Fruit fly (Drosophila melanogaster) whole organism, embryonic: ENCODE data around the gene CG31495.

ENCODE experiments used
- B-H2 ChIP-seq: fragments of 200-800 bp; sonication (Bioruptor generic); optimal IDR thresholded peaks from 2 replicates; lab custom pipeline; 2018; ENCODE audit warnings: missing biosample characterization, mild to moderate bottlenecking, missing genetic modification characterization
- CG10431 ChIP-seq: fragments of 200-800 bp; sonication (Bioruptor generic); optimal IDR thresholded peaks from 3 replicates; lab custom pipeline; 2018; ENCODE audit warnings: missing biosample characterization, mild to moderate bottlenecking, missing genetic modification characterization
- CG10654 ChIP-seq: fragments of 200-800 bp; sonication (Bioruptor generic); optimal IDR thresholded peaks from 2 replicates; lab custom pipeline; 2016; ENCODE audit warnings: missing biosample characterization, missing genetic modification characterization
- CG11695 ChIP-seq: fragments of 200-800 bp; sonication (Bioruptor generic); IDR thresholded peaks from 3 replicates; pipeline ENCODE4 v1.3.6; 2022; ENCODE audit warnings: missing biosample characterization, missing genetic modification characterization
- CG1233 ChIP-seq: fragments of 200-800 bp; sonication (Bioruptor generic); optimal IDR thresholded peaks from 4 replicates; lab custom pipeline; 2018; ENCODE audit warnings: missing biosample characterization, mild to moderate bottlenecking, missing genetic modification characterization
- CG13424 ChIP-seq: fragments of 200-800 bp; sonication (Bioruptor generic); optimal IDR thresholded peaks from 2 replicates; lab custom pipeline; 2019; ENCODE audit warnings: missing biosample characterization, mild to moderate bottlenecking, missing genetic modification characterization, moderate library complexity
- CG14710 ChIP-seq: fragments of 200-800 bp; sonication (Bioruptor generic); optimal IDR thresholded peaks from 3 replicates; lab custom pipeline; 2019; ENCODE audit warnings: missing biosample characterization, mild to moderate bottlenecking, missing genetic modification characterization, moderate library complexity
- CG15514 ChIP-seq: fragments of 200-800 bp; sonication (Bioruptor generic); optimal IDR thresholded peaks from 3 replicates; lab custom pipeline; 2017; ENCODE audit warnings: missing biosample characterization, missing genetic modification characterization, mild to moderate bottlenecking, moderate library complexity, missing genetic modification reagents
- CG15601 ChIP-seq: fragments of 200-800 bp; sonication (Bioruptor generic); optimal IDR thresholded peaks from 3 replicates; lab custom pipeline; 2019; ENCODE audit warnings: missing biosample characterization, mild to moderate bottlenecking, missing genetic modification characterization, moderate library complexity
- CG18764 ChIP-seq: fragments of 200-800 bp; sonication (Bioruptor generic); optimal IDR thresholded peaks from 3 replicates; lab custom pipeline; 2016; ENCODE audit warnings: missing biosample characterization, missing genetic modification characterization
- CG30431 ChIP-seq: fragments of 200-800 bp; sonication (Bioruptor generic); optimal IDR thresholded peaks from 2 replicates; lab custom pipeline; 2017; ENCODE audit warnings: missing biosample characterization, missing genetic modification characterization
- CG32767 ChIP-seq: fragments of 200-800 bp; sonication (Bioruptor generic); IDR thresholded peaks from 2 replicates; pipeline ENCODE4 v1.3.6; 2022; ENCODE audit warnings: missing biosample characterization, missing genetic modification characterization
- CG6254 ChIP-seq: fragments of 200-800 bp; sonication (Bioruptor generic); optimal IDR thresholded peaks from 3 replicates; lab custom pipeline; 2017; ENCODE audit warnings: mild to moderate bottlenecking, missing biosample characterization, missing genetic modification reagents, missing genetic modification characterization
- CG6683 ChIP-seq: fragments of 200-800 bp; sonication (Bioruptor generic); optimal IDR thresholded peaks from 2 replicates; lab custom pipeline; 2017; ENCODE audit warnings: missing biosample characterization, mild to moderate bottlenecking, missing genetic modification characterization, missing genetic modification reagents
- CG7357 ChIP-seq: fragments of 200-800 bp; sonication (Bioruptor generic); IDR thresholded peaks from 3 replicates; pipeline ENCODE4 v1.3.6; 2022; ENCODE audit warnings: missing biosample characterization, missing genetic modification characterization
- CG7963 ChIP-seq: fragments of 200-800 bp; sonication (Bioruptor generic); IDR thresholded peaks from 3 replicates; pipeline ENCODE4 v1.3.6; 2022; ENCODE audit warnings: missing biosample characterization, missing genetic modification characterization; ENCODE audit not compliant: partially characterized antibody
- CG8765 ChIP-seq: fragments of 200-800 bp; sonication (Bioruptor generic); IDR thresholded peaks from 2 replicates; pipeline ENCODE4 v1.3.6; 2022; ENCODE audit warnings: missing biosample characterization, missing genetic modification characterization
- CkIIα-i1 ChIP-seq: fragments of 200-800 bp; sonication (Bioruptor generic); IDR thresholded peaks from 2 replicates; pipeline ENCODE4 v1.3.6; 2022; ENCODE audit warnings: missing biosample characterization, missing genetic modification characterization
- Eip74EF ChIP-seq, 2 experiments: fragments of 200-800 bp in 1 of 2; fragments of >200 bp in 1 of 2; sonication (Bioruptor generic) in 1 of 2; optimal IDR thresholded peaks; 2 replicates each; lab custom pipeline; 2017 to 2019; ENCODE audit warnings: missing biosample characterization in 2 of 2, missing genetic modification characterization in 2 of 2, mild to moderate bottlenecking in 1 of 2, moderate library complexity in 1 of 2
- Fer3 ChIP-seq: fragments of 200-800 bp; sonication (Bioruptor generic); optimal IDR thresholded peaks from 2 replicates; lab custom pipeline; 2018; ENCODE audit warnings: missing biosample characterization, mild to moderate bottlenecking, missing genetic modification characterization, moderate library complexity
- HLH4C ChIP-seq: fragments of 200-800 bp; sonication (Bioruptor generic); IDR thresholded peaks from 3 replicates; pipeline ENCODE4 v1.3.6; 2022; ENCODE audit warnings: missing biosample characterization, missing genetic modification characterization; ENCODE audit not compliant: partially characterized antibody
- Hand ChIP-seq: fragments of 200-800 bp; sonication (Bioruptor generic); optimal IDR thresholded peaks from 2 replicates; lab custom pipeline; 2017; ENCODE audit warnings: mild to moderate bottlenecking, missing biosample characterization, missing genetic modification reagents, missing genetic modification characterization
- Hey ChIP-seq: fragments of 200-800 bp; sonication (Bioruptor generic); optimal IDR thresholded peaks from 3 replicates; lab custom pipeline; 2018; ENCODE audit warnings: missing biosample characterization, mild to moderate bottlenecking, missing genetic modification characterization
- HmgZ ChIP-seq: fragments of 200-800 bp; sonication (Bioruptor generic); optimal IDR thresholded peaks from 2 replicates; lab custom pipeline; 2018; ENCODE audit warnings: missing biosample characterization, mild to moderate bottlenecking, missing genetic modification characterization
- MTF-1 ChIP-seq: fragments of 200-800 bp; sonication (Bioruptor generic); optimal IDR thresholded peaks from 2 replicates; lab custom pipeline; 2018; ENCODE audit warnings: missing biosample characterization, mild to moderate bottlenecking, missing genetic modification characterization, borderline replicate concordance
- Myb ChIP-seq: fragments of 200-800 bp; sonication (Bioruptor generic); optimal IDR thresholded peaks from 2 replicates; lab custom pipeline; 2016; ENCODE audit warnings: missing biosample characterization, missing genetic modification characterization
- Spps ChIP-seq: fragments of 200-800 bp; sonication (Bioruptor generic); optimal IDR thresholded peaks from 2 replicates; lab custom pipeline; 2018; ENCODE audit warnings: missing biosample characterization, mild to moderate bottlenecking, missing genetic modification characterization
- Tbp ChIP-seq: fragments of >200 bp; optimal IDR thresholded peaks from 2 replicates; lab custom pipeline; 2018; ENCODE audit warnings: missing biosample characterization, missing genetic modification characterization
- Xbp1 ChIP-seq: fragments of 200-800 bp; sonication (Bioruptor generic); optimal IDR thresholded peaks from 3 replicates; lab custom pipeline; 2016; ENCODE audit warnings: missing biosample characterization, mild to moderate bottlenecking, missing genetic modification characterization
- Xrp1 ChIP-seq: fragments of 200-800 bp; sonication (Bioruptor generic); IDR thresholded peaks from 2 replicates; pipeline ENCODE4 v1.3.6; 2022; ENCODE audit warnings: missing biosample characterization, missing genetic modification characterization
- ab ChIP-seq: fragments of 200-800 bp; sonication (Bioruptor generic); optimal IDR thresholded peaks from 2 replicates; lab custom pipeline; 2016; ENCODE audit warnings: missing biosample characterization, missing genetic modification characterization
- ap ChIP-seq: fragments of 200-800 bp; sonication (Bioruptor generic); IDR thresholded peaks from 2 replicates; pipeline ENCODE4 v1.3.6; 2022; ENCODE audit warnings: missing biosample characterization, missing genetic modification characterization
- bab2 ChIP-seq: fragments of 200-800 bp; sonication (Bioruptor generic); optimal IDR thresholded peaks from 2 replicates; lab custom pipeline; 2016; ENCODE audit warnings: missing biosample characterization, missing genetic modification characterization
- cg ChIP-seq: fragments of 200-800 bp; sonication (Bioruptor generic); optimal IDR thresholded peaks from 3 replicates; lab custom pipeline; 2019; ENCODE audit warnings: missing biosample characterization, mild to moderate bottlenecking, missing genetic modification characterization, moderate library complexity
- chn ChIP-seq: fragments of 200-800 bp; sonication (Bioruptor generic); optimal IDR thresholded peaks from 2 replicates; lab custom pipeline; 2016; ENCODE audit warnings: missing biosample characterization, missing genetic modification characterization
- dan ChIP-seq: fragments of 200-800 bp; sonication (Bioruptor generic); IDR thresholded peaks from 2 replicates; pipeline ENCODE4 v1.3.6; 2022; ENCODE audit warnings: missing biosample characterization, missing genetic modification characterization
- fd102C ChIP-seq: fragments of 200-800 bp; sonication (Bioruptor generic); optimal IDR thresholded peaks from 2 replicates; lab custom pipeline; 2018; ENCODE audit warnings: missing biosample characterization, mild to moderate bottlenecking, missing genetic modification characterization, moderate library complexity
- fru ChIP-seq: fragments of >200 bp; optimal IDR thresholded peaks from 2 replicates; lab custom pipeline; 2017
- ftz-f1 ChIP-seq: fragments of 200-800 bp; sonication (Bioruptor generic); optimal IDR thresholded peaks from 2 replicates; lab custom pipeline; 2016; ENCODE audit warnings: missing biosample characterization, missing genetic modification characterization
- kah ChIP-seq: fragments of 200-800 bp; sonication (Bioruptor generic); optimal IDR thresholded peaks from 2 replicates; lab custom pipeline; 2018; ENCODE audit warnings: missing biosample characterization, mild to moderate bottlenecking, missing genetic modification characterization
- mam ChIP-seq: fragments of 200-800 bp; sonication (Bioruptor generic); optimal IDR thresholded peaks from 3 replicates; lab custom pipeline; 2016; ENCODE audit warnings: missing biosample characterization, missing genetic modification characterization
- nmo ChIP-seq: fragments of 200-800 bp; sonication (Bioruptor generic); optimal IDR thresholded peaks from 2 replicates; lab custom pipeline; 2018; ENCODE audit warnings: missing biosample characterization, mild to moderate bottlenecking, missing genetic modification characterization, moderate library complexity
- org-1 ChIP-seq: fragments of 200-800 bp; sonication (Bioruptor generic); optimal IDR thresholded peaks from 2 replicates; lab custom pipeline; 2017; ENCODE audit warnings: missing biosample characterization, missing genetic modification characterization
- run ChIP-seq: fragments of 200-800 bp; sonication (Bioruptor generic); optimal IDR thresholded peaks from 3 replicates; lab custom pipeline; 2018; ENCODE audit warnings: missing biosample characterization, mild to moderate bottlenecking, missing genetic modification characterization
- shn ChIP-seq: fragments of 200-800 bp; sonication (Bioruptor generic); optimal IDR thresholded peaks from 3 replicates; lab custom pipeline; 2016; ENCODE audit warnings: missing biosample characterization, missing genetic modification characterization
- sisA ChIP-seq: fragments of 200-800 bp; sonication (Bioruptor generic); IDR thresholded peaks from 2 replicates; pipeline ENCODE4 v1.3.6; 2022; ENCODE audit warnings: missing biosample characterization, missing genetic modification characterization
- sob ChIP-seq: fragments of 200-800 bp; sonication (Bioruptor generic); IDR thresholded peaks from 2 replicates; pipeline ENCODE4 v1.3.6; 2022; ENCODE audit warnings: missing biosample characterization, missing genetic modification characterization
- ssp ChIP-seq: fragments of 200-800 bp; sonication (Bioruptor generic); IDR thresholded peaks from 2 replicates; pipeline ENCODE4 v1.3.6; 2022; ENCODE audit warnings: missing biosample characterization, missing genetic modification characterization
- trem ChIP-seq: fragments of 200-800 bp; optimal IDR thresholded peaks from 3 replicates; lab custom pipeline; 2019; ENCODE audit warnings: missing biosample characterization, mild to moderate bottlenecking, missing genetic modification characterization, moderate library complexity

CG31495 gene

DNA sequence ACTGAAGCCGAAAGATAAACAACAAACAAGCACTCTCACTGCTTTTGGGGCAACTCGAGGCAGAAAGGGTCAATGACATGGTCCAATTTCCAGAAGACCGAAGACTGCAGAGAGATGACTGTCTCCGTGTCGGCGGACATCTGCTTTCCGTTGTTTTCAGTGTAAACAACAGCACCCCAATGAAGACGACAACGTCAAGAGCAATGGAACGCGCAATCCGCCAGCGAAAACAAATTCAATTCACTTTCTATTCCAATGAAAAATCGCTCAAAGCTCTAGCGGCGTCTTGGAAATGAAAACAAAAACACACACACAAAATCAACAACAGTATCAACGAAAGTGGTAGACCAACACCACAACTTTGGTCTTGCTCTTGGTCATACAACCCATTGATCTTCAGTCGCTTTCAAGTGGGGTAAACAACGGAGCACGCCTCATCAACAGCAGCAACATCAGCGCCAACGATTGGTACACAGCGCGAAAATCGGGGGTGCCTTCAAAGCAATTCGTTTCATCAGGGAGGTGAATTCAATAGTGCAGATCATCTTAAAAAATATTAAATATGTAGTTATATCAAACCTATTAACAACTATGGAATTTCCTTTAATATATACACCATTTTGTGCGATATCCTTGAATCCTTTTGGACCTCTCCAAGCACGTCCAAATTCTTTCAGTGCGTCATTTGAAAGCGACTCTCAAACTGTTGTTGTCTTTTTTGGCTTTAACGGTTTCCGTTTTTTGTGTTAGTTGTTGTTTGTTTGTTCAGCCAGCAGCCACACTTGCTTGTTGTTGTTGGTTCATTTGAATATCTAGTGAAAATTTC, 22.0 kb downstream of the CG31495 start (continued):
- TF ChIP-seq CG32767 (GFP tag; lab: Robert Waterston, UW), result peak; percentile 62
- TF ChIP-seq CkIIα-i1 (GFP tag; lab: Robert Waterston, UW), result no peak
- peak; percentile 9 for TF ChIP-seq kah (GFP tag; lab: Kevin White, UChicago)
- TF ChIP-seq trem (tag; lab: Kevin White, UChicago), result peak; percentile 37
- TF ChIP-seq CG13424 (tag; lab: Kevin White, UChicago), result peak; percentile 74
- TF ChIP-seq CG30431 (GFP tag; lab: Kevin White, UChicago), result peak; percentile 9
- no peak for TF ChIP-seq CG18764 (GFP tag; lab: Kevin White, UChicago)
- TF ChIP-seq org-1 (GFP tag; lab: Kevin White, UChicago), result peak; percentile 62
- TF ChIP-seq ssp (GFP tag; lab: Robert Waterston, UW), result peak; percentile 43
- TF ChIP-seq Eip74EF (GFP tag; optimal IDR thresholded peaks at IDR 0.05; lab: Kevin White, UChicago), result peak in 1 of 2 experiments; percentile 80
- no peak for TF ChIP-seq mam (GFP tag; lab: Kevin White, UChicago)
- TF ChIP-seq Hand, result no peak
- TF ChIP-seq HmgZ (tag; lab: Kevin White, UChicago), result no peak
- no peak for TF ChIP-seq fd102C (GFP tag; lab: Kevin White, UChicago)
- TF ChIP-seq Myb, result peak; percentile 9
- TF ChIP-seq CG15601 (tag; lab: Kevin White, UChicago), result peak; percentile 66
- TF ChIP-seq CG15514 (GFP tag; lab: Kevin White, UChicago), result no peak
- peak; percentile 54 for TF ChIP-seq CG10654
- TF ChIP-seq shn, result no peak
- TF ChIP-seq dan (GFP tag; lab: Robert Waterston, UW), result no peak
- TF ChIP-seq CG6254 (GFP tag; lab: Kevin White, UChicago), result peak; percentile 42
- TF ChIP-seq CG8765, result no peak
- TF ChIP-seq HLH4C (GFP tag; lab: Robert Waterston, UW), result no peak
- TF ChIP-seq CG14710 (tag; lab: Kevin White, UChicago), result peak; percentile 54
- no peak for TF ChIP-seq cg
- TF ChIP-seq chn (GFP tag; lab: Kevin White, UChicago), result no peak
- TF ChIP-seq CG7357 (GFP tag; lab: Robert Waterston, UW), result peak; percentile 49; the same call in 2 of the 3 replicates
- TF ChIP-seq Tbp (GFP tag; lab: Kevin White, UChicago), result no peak
- TF ChIP-seq CG10431 (GFP tag; lab: Kevin White, UChicago), result peak; percentile 38
- TF ChIP-seq Hey (tag; lab: Kevin White, UChicago), result no peak
- TF ChIP-seq CG1233 (GFP tag; lab: Kevin White, UChicago), result peak; percentile 4
- TF ChIP-seq CG6683 (GFP tag; lab: Kevin White, UChicago), result no peak
- peak; percentile 17 for TF ChIP-seq Spps
- TF ChIP-seq MTF-1 (GFP tag; lab: Kevin White, UChicago), result no peak
- TF ChIP-seq CG7963 (GFP tag; lab: Robert Waterston, UW), result no peak
- TF ChIP-seq ab, result no peak
- peak; percentile 73 for TF ChIP-seq Xrp1 (GFP tag; lab: Robert Waterston, UW)
- no peak; the same call in 1 of the 2 replicates for TF ChIP-seq ap
- TF ChIP-seq fru (lab: Kevin White, UChicago), result no peak
- TF ChIP-seq sisA, result peak; percentile 72
- TF ChIP-seq CG11695 (GFP tag; lab: Robert Waterston, UW), result peak; percentile 41; the same call in 1 of the 3 replicates
- peak; percentile 5; the same call in 1 of the 2 replicates for TF ChIP-seq sob (GFP tag; lab: Robert Waterston, UW)
- TF ChIP-seq Fer3, result peak; percentile 5
- peak; percentile 61 for TF ChIP-seq Xbp1 (GFP tag; lab: Kevin White, UChicago)
- TF ChIP-seq ftz-f1 (GFP tag; lab: Kevin White, UChicago), result no peak
- no peak for TF ChIP-seq bab2 (GFP tag; lab: Kevin White, UChicago)
- TF ChIP-seq run, result no peak
- peak; percentile 88 for TF ChIP-seq nmo (GFP tag; lab: Kevin White, UChicago)
- no peak for TF ChIP-seq B-H2 (GFP tag; lab: Kevin White, UChicago)
